Worm (Caenorhabditis elegans) whole organism, early embryonic: ENCODE data around the gene nlp-29.

Experiments used
- B0310.2 ChIP-seq: sonication (generic microtip); optimal IDR thresholded peaks from 2 replicates; lab custom pipeline; 2016; ENCODE audit warnings: mild to moderate bottlenecking, missing genetic modification characterization, missing compliant biosample characterization
- F13C5.2 ChIP-seq: sonication (generic microtip); optimal IDR thresholded peaks from 2 replicates; lab custom pipeline; 2017; ENCODE audit warnings: mild to moderate bottlenecking, missing genetic modification characterization, inconsistent platforms, missing compliant biosample characterization
- ama-1 ChIP-seq: fragments of 150-350 bp; optimal IDR thresholded peaks from 2 replicates; lab custom pipeline; 2014
- ceh-36 ChIP-seq: sonication (generic microtip); optimal IDR thresholded peaks from 2 replicates; lab custom pipeline; 2016; ENCODE audit warnings: missing genetic modification characterization, inconsistent platforms, missing compliant biosample characterization
- ets-7 ChIP-seq: sonication (generic microtip); optimal IDR thresholded peaks from 2 replicates; lab custom pipeline; 2016; ENCODE audit warnings: missing genotype, missing genetic modification characterization, missing compliant biosample characterization
- flt-1 ChIP-seq: fragments of 200-800 bp; sonication (Bioruptor generic); IDR thresholded peaks from 2 replicates; pipeline ENCODE4 v1.3.6; 2022; ENCODE audit warnings: missing genetic modification characterization, missing compliant biosample characterization
- hmbx-1 ChIP-seq: sonication (generic microtip); optimal IDR thresholded peaks from 2 replicates; lab custom pipeline; 2016; ENCODE audit warnings: mild to moderate bottlenecking, missing genetic modification characterization, missing compliant biosample characterization
- hmg-4 ChIP-seq: fragments of 200-800 bp; sonication (Bioruptor generic); optimal IDR thresholded peaks from 2 replicates; lab custom pipeline; 2018; ENCODE audit warnings: mild to moderate bottlenecking, missing genetic modification characterization, missing compliant biosample characterization
- hnd-1 ChIP-seq: sonication (generic microtip); optimal IDR thresholded peaks from 2 replicates; lab custom pipeline; 2016; ENCODE audit warnings: missing genetic modification characterization, missing compliant biosample characterization
- pes-1 ChIP-seq: fragments of 200-800 bp; sonication (Bioruptor generic); IDR thresholded peaks from 2 replicates; pipeline ENCODE4 v1.3.6; 2022; ENCODE audit warnings: missing genetic modification reagents, missing genetic modification characterization, missing compliant biosample characterization
- tbx-11 ChIP-seq: fragments of 200-800 bp; sonication (Bioruptor generic); IDR thresholded peaks from 2 replicates; pipeline ENCODE4 v1.3.6; 2022; ENCODE audit warnings: missing genetic modification characterization, missing compliant biosample characterization

ce11 chrV:3957608-3958007 lies 26.6 kb upstream of the nlp-29 start, which contains the start of gene cyp-34A5:
- TF ChIP-seq B0310.2 (no peak), hmg-4 (GFP tag; lab: Kevin White, UChicago) (no peak), hnd-1 (tag; lab: Kevin White, UChicago) (no peak), pes-1 (GFP tag; lab: Robert Waterston, UW) (no peak), ama-1 (no peak), ceh-36 (no peak), hmbx-1 (tag; lab: Kevin White, UChicago) (no peak), F13C5.2 (no peak), ets-7 (no peak), tbx-11 (GFP tag; lab: Robert Waterston, UW) (no peak), flt-1 (GFP tag; lab: Robert Waterston, UW) (no peak)
